Worm (Caenorhabditis elegans) whole organism, young adult: ENCODE results near the gene F54D5.23.

Source experiments
- F52B5.7 ChIP-seq: sonication (generic microtip); optimal IDR thresholded peaks from 2 replicates; lab custom pipeline; 2016; ENCODE audit warnings: mild to moderate bottlenecking, missing genetic modification characterization, missing compliant biosample characterization
- ama-1 ChIP-seq, 3 experiments: fragments of 150-350 bp in 1 of 3; sonication (generic microtip) in 2 of 3; optimal IDR thresholded peaks; 2 replicates each; lab custom pipeline; 2014 to 2018; ENCODE audit warnings: missing biosample characterization in 2 of 3, missing genetic modification characterization in 2 of 3, missing genetic modification reagents in 2 of 3
- attf-6 ChIP-seq: fragments of 200-800 bp; sonication (Bioruptor generic); IDR thresholded peaks from 2 replicates; pipeline ENCODE4 v1.3.6; 2022; ENCODE audit warnings: missing genetic modification reagents, missing genetic modification characterization, missing compliant biosample characterization
- ceh-27 ChIP-seq: fragments of 200-800 bp; sonication (Bioruptor generic); optimal IDR thresholded peaks from 2 replicates; lab custom pipeline; 2018; ENCODE audit warnings: mild to moderate bottlenecking, missing genetic modification characterization, moderate library complexity, missing compliant biosample characterization
- ceh-58 ChIP-seq: fragments of 200-800 bp; sonication (Bioruptor generic); IDR thresholded peaks from 2 replicates; pipeline ENCODE4 v1.3.6; 2022; ENCODE audit warnings: missing genetic modification characterization, missing compliant biosample characterization
- hrde-1 ChIP-seq: sonication (generic microtip); optimal IDR thresholded peaks from 2 replicates; lab custom pipeline; 2016; ENCODE audit warnings: missing genetic modification characterization, mild to moderate bottlenecking, missing compliant biosample characterization, moderate library complexity, missing genotype, missing genetic modification reagents, borderline replicate concordance
- madf-10 ChIP-seq: sonication (generic microtip); optimal IDR thresholded peaks from 2 replicates; lab custom pipeline; 2016; ENCODE audit warnings: mild to moderate bottlenecking, missing genetic modification characterization, missing compliant biosample characterization
- unc-62 ChIP-seq: fragments of 150-350 bp; optimal IDR thresholded peaks from 2 replicates; lab custom pipeline; 2014; ENCODE audit warnings: missing biosample characterization, missing genetic modification reagents, missing genetic modification characterization

DNA sequence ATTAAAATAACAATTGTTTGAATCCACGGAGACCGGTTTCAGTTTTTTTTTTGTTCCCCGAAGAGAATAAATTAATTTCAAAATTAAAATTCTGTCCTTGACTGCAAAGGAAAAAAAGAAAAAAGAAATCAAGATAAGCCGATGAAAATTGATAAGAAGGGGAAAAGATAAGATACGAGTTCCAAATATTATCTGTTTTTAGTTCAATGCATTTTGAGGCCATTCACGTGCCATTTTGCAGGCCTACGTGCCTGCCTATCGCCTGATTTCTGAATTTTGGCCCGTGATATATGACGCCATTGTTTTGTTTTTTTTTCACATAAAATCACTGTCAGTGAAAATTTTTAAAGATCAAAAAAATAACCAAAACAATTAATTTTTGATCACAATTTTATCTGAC, 42.4 kb upstream of the F54D5.23 start:
- no peak for TF ChIP-seq attf-6 (GFP tag; lab: Robert Waterston, UW)
- TF ChIP-seq unc-62 (GFP tag; lab: Kevin White, UChicago) = no peak
- no peak for TF ChIP-seq ceh-58
- TF ChIP-seq F52B5.7 (tag; lab: Kevin White, UChicago) = no peak
- no peak for TF ChIP-seq ceh-27 (GFP tag; lab: Kevin White, UChicago)
- TF ChIP-seq ama-1 (optimal IDR thresholded peaks at IDR 0.05; lab: Kevin White, UChicago) = no peak
- TF ChIP-seq ama-1 (GFP tag; optimal IDR thresholded peaks at IDR 0.05; lab: Kevin White, UChicago) = no peak
- TF ChIP-seq madf-10 = no peak
- TF ChIP-seq hrde-1 = no peak
